Worm (Caenorhabditis elegans): ENCODE data around the gene C27D9.1.

DNA sequence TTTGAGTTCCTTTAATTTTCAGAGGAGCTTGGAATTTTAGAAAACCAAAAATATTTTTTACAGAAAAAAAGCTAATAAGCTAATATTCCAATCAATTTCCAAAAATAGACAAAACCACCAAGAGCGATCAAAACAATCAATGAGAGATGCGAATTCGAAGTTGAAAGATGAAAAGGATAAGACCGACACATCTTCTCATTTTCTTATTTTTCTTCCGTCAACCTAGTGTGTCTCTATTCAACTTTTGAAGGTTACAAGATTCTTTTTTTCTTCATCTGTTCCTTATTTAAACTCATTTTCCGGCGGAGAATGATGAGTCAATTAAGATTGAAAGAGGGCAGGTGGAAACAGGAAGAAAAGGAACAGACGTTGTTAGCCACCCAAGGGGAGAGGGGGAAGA lies 14.4 kb downstream of the C27D9.1 start:
- TF ChIP-seq ama-1 (optimal IDR thresholded peaks at IDR 0.05) (no peak), ceh-82 (tag; optimal IDR thresholded peaks at IDR 0.05) (no peak), lin-35 (GFP tag; optimal IDR thresholded peaks at IDR 0.05) (no peak), nhr-19 (GFP tag; conservative IDR thresholded peaks at IDR 0.05) (no peak), unc-62 (GFP tag; optimal IDR thresholded peaks at IDR 0.05) (no peak)
